Worm (Caenorhabditis elegans) whole organism, L4/young adult: ENCODE results near the gene Y75B8A.34.

Source experiments
- W03F9.2 ChIP-seq: fragments of 150-350 bp; optimal IDR thresholded peaks from 2 replicates; lab custom pipeline; 2014; ENCODE audit warnings: missing biosample characterization, missing genetic modification characterization
- dao-5 ChIP-seq: sonication (generic microtip); optimal IDR thresholded peaks from 2 replicates; lab custom pipeline; 2016; ENCODE audit warnings: missing genotype, missing genetic modification characterization, moderate library complexity, missing compliant biosample characterization
- him-1 ChIP-seq: sonication (generic microtip); optimal IDR thresholded peaks from 2 replicates; lab custom pipeline; 2016; ENCODE audit warnings: missing genotype, missing genetic modification reagents, missing genetic modification characterization, missing compliant biosample characterization

DNA sequence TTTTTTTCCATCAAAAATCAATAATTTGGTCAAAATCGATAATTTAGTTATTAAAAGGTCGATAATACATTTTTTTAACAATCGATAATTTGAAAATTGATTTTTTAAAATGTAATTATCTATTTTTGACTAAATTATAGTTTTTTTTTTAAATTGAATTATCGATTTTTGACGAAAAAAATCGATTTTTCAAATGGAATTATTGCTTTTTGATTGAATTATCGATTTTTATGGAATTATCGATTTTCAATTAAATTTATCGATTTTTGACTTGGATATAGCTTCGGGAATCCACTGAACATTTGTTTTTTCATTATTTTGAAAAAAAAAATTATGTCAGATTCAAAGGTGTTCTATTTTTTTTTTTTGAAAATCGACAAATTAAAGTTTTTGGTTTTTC lies 50.9 kb downstream of the Y75B8A.34 start:
- no peak for TF ChIP-seq him-1 (tag; lab: Kevin White, UChicago)
- TF ChIP-seq W03F9.2, result no peak
- TF ChIP-seq dao-5 (tag; lab: Kevin White, UChicago), result no peak
